Fruit fly (Drosophila melanogaster) whole organism, adult: ENCODE results near the gene CG12206.

Experiments used
- CG11617 ChIP-seq: fragments of 200-800 bp; sonication (Bioruptor generic); optimal IDR thresholded peaks from 2 replicates; lab custom pipeline; 2017; ENCODE audit warnings: mild to moderate bottlenecking, missing biosample characterization, missing genetic modification reagents, missing genetic modification characterization
- CG12768 ChIP-seq: fragments of 200-800 bp; sonication (Bioruptor generic); optimal IDR thresholded peaks from 2 replicates; lab custom pipeline; 2017; ENCODE audit warnings: missing biosample characterization, missing genetic modification characterization, mild to moderate bottlenecking, moderate library complexity, missing genetic modification reagents
- CG14711 ChIP-seq: fragments of 200-800 bp; sonication (Bioruptor generic); optimal IDR thresholded peaks from 2 replicates; lab custom pipeline; 2018; ENCODE audit warnings: missing biosample characterization, mild to moderate bottlenecking, missing genetic modification characterization, moderate library complexity
- CG1620 ChIP-seq: fragments of 200-800 bp; sonication (Bioruptor generic); optimal IDR thresholded peaks from 2 replicates; lab custom pipeline; 2016; ENCODE audit warnings: missing biosample characterization, missing genetic modification characterization
- CG33017 ChIP-seq: fragments of 200-800 bp; sonication (Bioruptor generic); optimal IDR thresholded peaks from 2 replicates; lab custom pipeline; 2018; ENCODE audit warnings: missing biosample characterization, mild to moderate bottlenecking, missing genetic modification characterization, moderate library complexity
- CG5204 ChIP-seq: fragments of 200-800 bp; sonication (Bioruptor generic); optimal IDR thresholded peaks from 2 replicates; lab custom pipeline; 2016; ENCODE audit warnings: missing biosample characterization, missing genetic modification characterization
- CG7045 ChIP-seq: fragments of 200-800 bp; sonication (Bioruptor generic); optimal IDR thresholded peaks from 2 replicates; lab custom pipeline; 2017; ENCODE audit warnings: missing biosample characterization, mild to moderate bottlenecking, missing genetic modification characterization
- CG7101 ChIP-seq: fragments of 200-800 bp; sonication (Bioruptor generic); optimal IDR thresholded peaks from 2 replicates; lab custom pipeline; 2018; ENCODE audit warnings: missing biosample characterization, mild to moderate bottlenecking, missing genetic modification characterization, moderate library complexity
- Clk ChIP-seq: fragments of 200-800 bp; sonication (Bioruptor generic); optimal IDR thresholded peaks from 2 replicates; lab custom pipeline; 2017; ENCODE audit warnings: missing biosample characterization, missing genetic modification characterization
- Crg-1 ChIP-seq: fragments of 200-800 bp; sonication (Bioruptor generic); optimal IDR thresholded peaks from 2 replicates; lab custom pipeline; 2016; ENCODE audit warnings: missing biosample characterization, missing genetic modification characterization
- Hr96 ChIP-seq: fragments of 200-800 bp; sonication (Bioruptor generic); optimal IDR thresholded peaks from 2 replicates; lab custom pipeline; 2016; ENCODE audit warnings: missing biosample characterization, missing genetic modification characterization
- Mnt ChIP-seq: fragments of 200-800 bp; sonication (Bioruptor generic); optimal IDR thresholded peaks from 2 replicates; lab custom pipeline; 2016; ENCODE audit warnings: missing biosample characterization, mild to moderate bottlenecking, missing genetic modification characterization
- bab1 ChIP-seq: fragments of 200-800 bp; sonication (Bioruptor generic); optimal IDR thresholded peaks from 3 replicates; lab custom pipeline; 2019; ENCODE audit warnings: missing biosample characterization, mild to moderate bottlenecking, missing genetic modification characterization, moderate library complexity
- cic ChIP-seq: fragments of 200-800 bp; sonication (Bioruptor generic); optimal IDR thresholded peaks from 2 replicates; lab custom pipeline; 2017; ENCODE audit warnings: missing biosample characterization, mild to moderate bottlenecking, missing genetic modification characterization, moderate library complexity
- cnc ChIP-seq, 2 experiments: fragments of >200 bp; optimal IDR thresholded peaks; 2 replicates each; lab custom pipeline; 2017
- kay ChIP-seq: fragments of 200-800 bp; sonication (Bioruptor generic); peaks from one replicate; lab custom pipeline; 2016; ENCODE audit warnings: missing biosample characterization, missing genetic modification characterization, borderline replicate concordance
- ovo ChIP-seq: fragments of 200-800 bp; sonication (Bioruptor generic); optimal IDR thresholded peaks from 2 replicates; lab custom pipeline; 2016; ENCODE audit warnings: missing biosample characterization, missing genetic modification characterization
- pad ChIP-seq: fragments of 200-800 bp; sonication (Bioruptor generic); optimal IDR thresholded peaks from 3 replicates; lab custom pipeline; 2017; ENCODE audit warnings: missing biosample characterization, missing genetic modification characterization, mild to moderate bottlenecking, moderate library complexity, missing genetic modification reagents
- tj ChIP-seq: fragments of 200-800 bp; sonication (Bioruptor generic); optimal IDR thresholded peaks from 3 replicates; lab custom pipeline; 2017; ENCODE audit warnings: missing biosample characterization, mild to moderate bottlenecking, missing genetic modification characterization, moderate library complexity
- toe ChIP-seq: fragments of 200-800 bp; sonication (Bioruptor generic); optimal IDR thresholded peaks from 2 replicates; lab custom pipeline; 2016; ENCODE audit warnings: missing biosample characterization, missing genetic modification characterization

Gene CG12206

DNA sequence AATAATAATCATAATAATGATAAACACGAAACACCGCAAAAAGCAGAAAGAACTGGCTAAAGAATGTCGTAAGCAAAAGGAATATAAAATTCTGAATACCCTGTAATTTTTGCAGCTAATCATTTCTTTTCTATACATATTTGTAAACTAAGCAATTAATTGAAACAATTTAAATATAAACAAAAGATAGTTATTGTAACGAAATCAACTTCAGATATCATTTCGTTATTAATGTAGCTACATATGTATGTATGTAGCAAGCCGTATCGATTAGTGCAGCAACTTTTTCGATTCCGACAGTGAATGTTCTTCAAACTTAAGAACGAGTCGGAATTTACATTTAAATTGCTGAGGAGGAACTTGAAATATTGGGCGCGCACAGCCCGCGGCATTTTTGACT is 688 bp downstream of the CG12206 start:
- TF ChIP-seq pad (GFP tag; lab: Kevin White, UChicago), result no peak
- peak; percentile 20 for TF ChIP-seq tj (GFP tag; lab: Kevin White, UChicago)
- TF ChIP-seq CG7045 (GFP tag; lab: Kevin White, UChicago), result no peak
- peak; percentile 4 for TF ChIP-seq bab1 (GFP tag; lab: Kevin White, UChicago)
- no peak for TF ChIP-seq Hr96

DNA sequence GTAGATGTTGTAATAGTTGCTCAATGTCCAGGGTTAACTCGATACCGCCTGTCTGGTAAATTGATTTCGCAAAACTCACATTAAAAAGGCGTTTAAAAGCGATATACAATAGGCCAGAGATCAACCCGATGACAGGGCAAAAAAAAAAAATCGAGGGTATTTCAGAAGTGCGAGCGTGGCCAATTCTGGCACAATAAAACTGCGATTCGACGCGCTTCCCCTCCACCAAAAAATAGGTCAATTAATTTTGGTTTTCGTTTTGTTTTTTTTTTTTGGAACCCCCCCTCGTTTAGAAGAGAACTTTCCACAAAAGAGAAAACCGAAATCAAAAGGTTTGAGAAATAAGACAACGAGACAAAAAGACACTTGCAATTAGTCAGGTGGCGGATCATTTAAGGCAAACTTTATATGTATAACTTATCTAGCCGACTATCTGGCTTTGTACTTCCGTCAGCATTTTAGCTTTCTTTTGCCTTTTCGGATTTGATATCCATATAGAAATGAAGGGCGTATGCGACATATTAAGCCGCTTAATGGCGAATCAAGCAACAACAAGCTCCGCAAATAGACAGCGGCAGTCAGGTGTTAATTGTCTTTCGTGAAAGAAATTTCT is 3.8 kb downstream of the CG12206 start:
- TF ChIP-seq tj (GFP tag; lab: Kevin White, UChicago) (peak; percentile 74), pad (GFP tag; lab: Kevin White, UChicago) (peak; percentile 67), Crg-1 (GFP tag; lab: Kevin White, UChicago) (no peak)

DNA sequence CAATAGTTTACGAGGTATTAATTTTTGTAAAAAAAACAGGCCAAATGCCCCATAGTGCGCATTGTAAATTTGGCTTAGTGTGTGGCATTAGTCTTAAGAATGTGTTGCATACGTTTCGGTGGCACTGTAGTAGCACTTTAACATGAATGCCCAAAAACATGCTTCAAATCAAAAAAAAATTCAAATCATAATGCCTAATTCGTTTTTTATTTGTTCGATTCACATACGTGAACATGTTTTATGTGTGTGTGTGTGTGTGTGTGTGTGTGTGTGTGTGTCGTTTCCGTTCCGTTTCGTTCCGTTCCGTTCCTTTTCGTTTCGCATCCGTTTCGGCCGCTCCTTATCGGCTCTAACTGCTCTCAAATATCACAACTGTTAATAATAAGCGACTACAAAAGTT is 8.8 kb downstream of the CG12206 start:
- TF ChIP-seq Mnt (GFP tag; lab: Kevin White, UChicago) (no peak), pad (GFP tag; lab: Kevin White, UChicago) (no peak), ovo (GFP tag; lab: Kevin White, UChicago) (no peak), Hr96 (no peak), CG7045 (GFP tag; lab: Kevin White, UChicago) (no peak), CG12768 (GFP tag; lab: Kevin White, UChicago) (no peak), toe (GFP tag; lab: Kevin White, UChicago) (no peak), tj (GFP tag; lab: Kevin White, UChicago) (no peak), CG7101 (no peak), Crg-1 (GFP tag; lab: Kevin White, UChicago) (no peak), CG1620 (GFP tag; lab: Kevin White, UChicago) (no peak), CG11617 (no peak)

DNA sequence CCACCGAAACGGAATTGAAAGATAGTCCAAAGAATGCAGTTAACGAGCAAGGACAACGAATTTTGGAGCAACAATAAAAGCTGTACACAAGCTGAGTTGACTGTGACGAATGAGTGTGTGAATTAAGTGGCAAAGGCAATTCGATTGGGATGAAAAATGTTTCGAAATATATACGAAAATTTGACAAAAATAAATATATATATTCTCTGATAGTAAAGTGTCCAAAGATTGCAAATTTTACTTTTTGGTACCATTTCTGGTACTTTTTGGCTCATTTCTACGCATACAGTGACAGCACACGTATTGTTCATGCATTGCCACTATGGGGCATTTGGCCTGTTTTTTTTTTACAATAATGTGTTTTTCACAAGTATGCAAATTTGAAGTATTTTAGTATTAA is 10.4 kb downstream of the CG12206 start, which contains the start of gene CG16781:
Gene CG16781, minus strand, starts transcription at position 101 of the 400 bp plus-strand sequence.
- no peak for TF ChIP-seq pad (GFP tag; lab: Kevin White, UChicago)
- TF ChIP-seq CG11617, result no peak
- no peak for TF ChIP-seq Hr96
- no peak for TF ChIP-seq CG5204 (GFP tag; lab: Kevin White, UChicago)
- TF ChIP-seq Crg-1 (GFP tag; lab: Kevin White, UChicago), result no peak
- no peak for TF ChIP-seq kay
- no peak for TF ChIP-seq CG1620 (GFP tag; lab: Kevin White, UChicago)
- TF ChIP-seq CG33017 (tag; lab: Kevin White, UChicago), result no peak
- TF ChIP-seq CG7101, result no peak
- no peak for TF ChIP-seq ovo (GFP tag; lab: Kevin White, UChicago)
- TF ChIP-seq cnc (optimal IDR thresholded peaks at IDR 0.05; lab: Kevin White, UChicago), result no peak
- no peak for TF ChIP-seq Clk
- TF ChIP-seq tj (GFP tag; lab: Kevin White, UChicago), result no peak
- TF ChIP-seq CG14711 (tag; lab: Kevin White, UChicago), result no peak
- TF ChIP-seq toe (GFP tag; lab: Kevin White, UChicago), result no peak
- no peak for TF ChIP-seq Mnt (GFP tag; lab: Kevin White, UChicago)
- TF ChIP-seq CG12768 (GFP tag; lab: Kevin White, UChicago), result no peak
- no peak for TF ChIP-seq cic (GFP tag; lab: Kevin White, UChicago)
- no peak for TF ChIP-seq bab1 (GFP tag; lab: Kevin White, UChicago)

DNA sequence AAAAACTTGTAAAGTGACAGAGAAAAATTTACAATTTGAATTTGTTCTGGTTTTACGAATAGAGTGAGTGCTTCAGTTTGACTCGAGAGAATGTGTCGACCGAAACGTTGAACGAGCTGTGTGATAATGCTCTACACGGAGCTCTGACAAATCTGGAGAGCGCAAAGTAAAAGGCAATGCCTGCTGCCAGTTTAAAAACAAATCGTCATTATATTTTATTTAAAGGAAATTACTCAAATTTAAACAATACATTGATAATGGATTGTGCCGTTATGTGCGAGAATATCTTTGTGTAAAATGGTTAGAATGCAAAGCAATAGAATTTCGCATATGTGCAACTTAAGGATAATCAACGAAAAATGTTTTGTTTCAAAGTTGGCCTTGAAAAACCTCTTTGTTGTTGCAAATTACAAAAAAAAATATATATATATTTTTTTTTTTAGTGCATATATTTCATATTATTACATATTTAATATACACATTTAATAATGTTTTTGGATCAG is 14.1 kb downstream of the CG12206 start, which contains the start of the genes CG16782 and CG10801:
Gene CG16782, minus strand, starts transcription at position 101 of the 503 bp plus-strand sequence.
Gene CG10801, plus strand, starts transcription at position 453 of the 503 bp plus-strand sequence.
- TF ChIP-seq CG1620 (GFP tag; lab: Kevin White, UChicago), result no peak
- no peak for TF ChIP-seq Hr96
- TF ChIP-seq CG11617, result no peak
- no peak for TF ChIP-seq CG33017 (tag; lab: Kevin White, UChicago)
- no peak for TF ChIP-seq CG14711 (tag; lab: Kevin White, UChicago)
- TF ChIP-seq ovo (GFP tag; lab: Kevin White, UChicago), result no peak
- no peak for TF ChIP-seq Crg-1 (GFP tag; lab: Kevin White, UChicago)
- TF ChIP-seq CG7045 (GFP tag; lab: Kevin White, UChicago), result no peak
- no peak for TF ChIP-seq kay
- TF ChIP-seq pad (GFP tag; lab: Kevin White, UChicago), result no peak
- TF ChIP-seq Mnt (GFP tag; lab: Kevin White, UChicago), result no peak
- TF ChIP-seq bab1 (GFP tag; lab: Kevin White, UChicago), result no peak
- no peak for TF ChIP-seq toe (GFP tag; lab: Kevin White, UChicago)
- no peak for TF ChIP-seq cnc (optimal IDR thresholded peaks at IDR 0.05; lab: Kevin White, UChicago)
- no peak for TF ChIP-seq cic (GFP tag; lab: Kevin White, UChicago)
- TF ChIP-seq CG12768 (GFP tag; lab: Kevin White, UChicago), result no peak
- TF ChIP-seq Clk, result no peak

DNA sequence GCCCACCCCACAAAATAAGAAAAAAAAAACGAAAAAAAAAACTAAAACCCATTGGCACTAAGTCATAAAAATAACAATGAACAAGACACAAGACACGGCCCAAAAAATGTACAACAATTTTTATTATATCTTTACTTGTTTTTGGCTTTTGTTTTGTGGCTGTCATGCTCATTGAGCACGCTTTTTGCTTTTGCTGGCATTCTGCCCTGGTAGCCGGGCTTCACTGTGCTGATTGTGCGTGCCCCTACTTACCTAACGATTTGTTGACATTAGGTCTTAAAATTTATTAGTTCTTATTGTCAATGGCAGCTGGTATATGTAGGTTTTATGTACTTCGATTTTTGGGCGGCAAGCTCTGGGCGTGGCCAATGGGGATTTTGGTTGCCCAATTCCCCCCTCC is 15.8 kb downstream of the CG12206 start:
- no peak for TF ChIP-seq CG11617
- TF ChIP-seq CG7101, result no peak
- no peak for TF ChIP-seq Mnt (GFP tag; lab: Kevin White, UChicago)
- no peak for TF ChIP-seq tj (GFP tag; lab: Kevin White, UChicago)
- TF ChIP-seq CG33017 (tag; lab: Kevin White, UChicago), result no peak
- TF ChIP-seq ovo (GFP tag; lab: Kevin White, UChicago), result no peak
- no peak for TF ChIP-seq Clk
- TF ChIP-seq pad (GFP tag; lab: Kevin White, UChicago), result no peak
- TF ChIP-seq Hr96, result no peak
- no peak for TF ChIP-seq kay
- no peak for TF ChIP-seq CG5204 (GFP tag; lab: Kevin White, UChicago)
- TF ChIP-seq CG14711 (tag; lab: Kevin White, UChicago), result no peak
- no peak for TF ChIP-seq CG1620 (GFP tag; lab: Kevin White, UChicago)
